Worm (Caenorhabditis elegans): ENCODE measurements around the gene ubc-13.
A peak's percentile ranks its signal among the peaks of the same experiment; 100 is the strongest.

The ubc-13 gene

ce11 chrIV:2891535-2892233, 33.8 kb downstream of the ubc-13 start (continued):
- TF ChIP-seq T26A5.8 (tag; optimal IDR thresholded peaks at IDR 0.05) (no peak), attf-5 (GFP tag; optimal IDR thresholded peaks at IDR 0.05) (peak; percentile 16), mxl-1 (tag; optimal IDR thresholded peaks at IDR 0.05) (no peak), B0336.3 (GFP tag; IDR thresholded peaks at IDR 0.05) (peak; percentile 68), aptf-2 (GFP tag; conservative IDR thresholded peaks at IDR 0.05) (no peak), ets-4 (GFP tag; optimal IDR thresholded peaks at IDR 0.05) (peak; percentile 29), B0261.1 (tag; optimal IDR thresholded peaks at IDR 0.05) (no peak), xnd-1 (tag; optimal IDR thresholded peaks at IDR 0.05) (peak; percentile 3), athp-1 (tag; optimal IDR thresholded peaks at IDR 0.05) (peak; percentile 33), F49E8.2 (tag; optimal IDR thresholded peaks at IDR 0.05; ENCODE audit: insufficient read depth) (peak; percentile 43), nfya-1 (tag; optimal IDR thresholded peaks at IDR 0.05; ENCODE audit: borderline replicate concordance, insufficient read depth) (no peak), dpff-1 (tag; optimal IDR thresholded peaks at IDR 0.05) (no peak), F10E7.11 (tag; optimal IDR thresholded peaks at IDR 0.05) (no peak), ztf-6 (GFP tag; IDR thresholded peaks at IDR 0.05) (no peak), dpl-1 (GFP tag; optimal IDR thresholded peaks at IDR 0.05) (no peak), mel-28 (tag; optimal IDR thresholded peaks at IDR 0.05; ENCODE audit: borderline replicate concordance) (no peak), gei-17 (GFP tag; optimal IDR thresholded peaks at IDR 0.05) (no peak), nhr-27 (tag; optimal IDR thresholded peaks at IDR 0.05) (no peak), tlf-1 (GFP tag; optimal IDR thresholded peaks at IDR 0.05) (no peak), hrde-1 (tag; optimal IDR thresholded peaks at IDR 0.05; ENCODE audit: borderline replicate concordance) (peak; percentile 56), fkh-3 (tag; optimal IDR thresholded peaks at IDR 0.05) (peak; percentile 49), pbrm-1 (GFP tag; IDR thresholded peaks at IDR 0.05) (no peak), madf-6 (GFP tag; IDR thresholded peaks at IDR 0.05) (peak; percentile 35; the same call in 1 of the 2 replicates), ztf-18 (tag; optimal IDR thresholded peaks at IDR 0.05) (peak; percentile 0), nhr-80 (tag; optimal IDR thresholded peaks at IDR 0.05) (no peak), cebp-2 (GFP tag; IDR thresholded peaks at IDR 0.05) (0 out of 2 replicates have a peak, but pooled peaks have one; percentile 75), C06A6.2 (GFP tag; conservative IDR thresholded peaks at IDR 0.05) (no peak), hmg-20 (GFP tag; IDR thresholded peaks at IDR 0.05) (no peak), ekl-4 (GFP tag; IDR thresholded peaks at IDR 0.05) (no peak; the same call in 1 of the 2 replicates), sdz-38 (tag; optimal IDR thresholded peaks at IDR 0.05) (no peak), F39B2.1 (GFP tag; IDR thresholded peaks at IDR 0.05) (no peak), mcd-1 (GFP tag; IDR thresholded peaks at IDR 0.05) (0 out of 2 replicates have a peak, but pooled peaks have one; percentile 18), K11D2.4 (GFP tag; IDR thresholded peaks at IDR 0.05) (no peak), madf-3 (GFP tag; IDR thresholded peaks at IDR 0.05) (no peak), ZK185.1 (tag; optimal IDR thresholded peaks at IDR 0.05; ENCODE audit: poor library complexity, severe bottlenecking) (no peak)

- no peak for TF ChIP-seq mel-28 (tag; optimal IDR thresholded peaks at IDR 0.05; ENCODE audit: borderline replicate concordance)
- TF ChIP-seq F57C9.4 (tag; optimal IDR thresholded peaks at IDR 0.05): no peak
- TF ChIP-seq Y67H2A.10 (GFP tag; conservative IDR thresholded peaks at IDR 0.05): no peak
- no peak for TF ChIP-seq nhr-27 (tag; optimal IDR thresholded peaks at IDR 0.05)
- TF ChIP-seq lin-35 (GFP tag; optimal IDR thresholded peaks at IDR 0.05): peak in 1 of 3 experiments; percentile 88
- TF ChIP-seq attf-3 (GFP tag; conservative IDR thresholded peaks at IDR 0.05): peak; percentile 96
- peak; percentile 54 for TF ChIP-seq lin-54 (GFP tag; optimal IDR thresholded peaks at IDR 0.05)
- no peak for TF ChIP-seq cebp-1 (GFP tag; IDR thresholded peaks at IDR 0.05)
- peak; percentile 12 for TF ChIP-seq cebp-1 (tag; optimal IDR thresholded peaks at IDR 0.05)
- TF ChIP-seq mcd-1 (GFP tag; IDR thresholded peaks at IDR 0.05): peak; percentile 43; the same call in 1 of the 2 replicates
- TF ChIP-seq ztf-3 (GFP tag; optimal IDR thresholded peaks at IDR 0.05): no peak
- no peak for TF ChIP-seq ceh-40 (GFP tag; IDR thresholded peaks at IDR 0.05)
- TF ChIP-seq dpl-1 (GFP tag; optimal IDR thresholded peaks at IDR 0.05): peak; percentile 17
- no peak for TF ChIP-seq madf-3 (GFP tag; IDR thresholded peaks at IDR 0.05)
Measured at ce11 chrIV:2890401-2890952, 35.0 kb downstream of the ubc-13 start, which contains the start of the genes nprt-1 and dib-1. TSS of gene nprt-1 (minus strand) at chrIV:2890451. TSS of gene dib-1 (plus strand) at chrIV:2890882.
